Fruit fly (Drosophila melanogaster) whole organism, embryonic: Measurements from ENCODE around the gene Arl5.

ENCODE experiments used
- Abd-B ChIP-seq: fragments of 200-800 bp; sonication (Bioruptor generic); optimal IDR thresholded peaks from 2 replicates; lab custom pipeline; 2018; ENCODE audit warnings: missing biosample characterization, mild to moderate bottlenecking, missing genetic modification characterization, moderate library complexity
- Bdp1 ChIP-seq: fragments of 200-800 bp; sonication (Bioruptor generic); optimal IDR thresholded peaks from 3 replicates; lab custom pipeline; 2016; ENCODE audit warnings: missing biosample characterization, missing genetic modification characterization
- Bgb ChIP-seq: fragments of 200-800 bp; sonication (Bioruptor generic); IDR thresholded peaks from 2 replicates; pipeline ENCODE4 v1.3.6; 2022; ENCODE audit warnings: missing biosample characterization, missing genetic modification characterization; ENCODE audit not compliant: partially characterized antibody
- CG10267 ChIP-seq: fragments of 200-800 bp; sonication (Bioruptor generic); optimal IDR thresholded peaks from 2 replicates; lab custom pipeline; 2018; ENCODE audit warnings: missing biosample characterization, mild to moderate bottlenecking, missing genetic modification characterization, moderate library complexity
- CG10274 ChIP-seq: fragments of 200-800 bp; sonication (Bioruptor generic); optimal IDR thresholded peaks from 3 replicates; lab custom pipeline; 2017; ENCODE audit warnings: missing biosample characterization, mild to moderate bottlenecking, missing genetic modification characterization
- CG10565 ChIP-seq: fragments of 200-800 bp; sonication (Bioruptor generic); optimal IDR thresholded peaks from 3 replicates; lab custom pipeline; 2016; ENCODE audit warnings: missing biosample characterization, mild to moderate bottlenecking, missing genetic modification characterization
- CG10979 ChIP-seq: fragments of 200-800 bp; sonication (Bioruptor generic); optimal IDR thresholded peaks from 2 replicates; lab custom pipeline; 2018; ENCODE audit warnings: missing biosample characterization, mild to moderate bottlenecking, missing genetic modification characterization, moderate library complexity
- CG13296 ChIP-seq: fragments of 200-800 bp; sonication (Bioruptor generic); optimal IDR thresholded peaks from 3 replicates; lab custom pipeline; 2018; ENCODE audit warnings: missing biosample characterization, mild to moderate bottlenecking, missing genetic modification characterization
- CG13775 ChIP-seq: fragments of 200-800 bp; sonication (Bioruptor generic); optimal IDR thresholded peaks from 3 replicates; lab custom pipeline; 2017; ENCODE audit warnings: missing biosample characterization, mild to moderate bottlenecking, missing genetic modification characterization
- CG1792 ChIP-seq: fragments of 200-800 bp; sonication (Bioruptor generic); optimal IDR thresholded peaks from 2 replicates; lab custom pipeline; 2016; ENCODE audit warnings: missing biosample characterization, missing genetic modification characterization
- CG30020 ChIP-seq: fragments of 200-800 bp; optimal IDR thresholded peaks from 2 replicates; lab custom pipeline; 2019; ENCODE audit warnings: missing biosample characterization, mild to moderate bottlenecking, missing genetic modification characterization, moderate library complexity
- CG33557 ChIP-seq: fragments of 200-800 bp; sonication (Bioruptor generic); optimal IDR thresholded peaks from 2 replicates; lab custom pipeline; 2019; ENCODE audit warnings: missing biosample characterization, mild to moderate bottlenecking, missing genetic modification characterization, moderate library complexity
- CG43689 ChIP-seq: fragments of 200-800 bp; sonication (Bioruptor generic); IDR thresholded peaks from 2 replicates; pipeline ENCODE4 v1.3.6; 2022; ENCODE audit warnings: missing biosample characterization, missing genetic modification characterization
- CG6654 ChIP-seq: fragments of 200-800 bp; sonication (Bioruptor generic); optimal IDR thresholded peaks from 2 replicates; lab custom pipeline; 2017; ENCODE audit warnings: missing biosample characterization, mild to moderate bottlenecking, missing genetic modification characterization
- CG7357 ChIP-seq: fragments of 200-800 bp; sonication (Bioruptor generic); IDR thresholded peaks from 3 replicates; pipeline ENCODE4 v1.3.6; 2022; ENCODE audit warnings: missing biosample characterization, missing genetic modification characterization
- CG7556 ChIP-seq: fragments of 200-800 bp; sonication (Bioruptor generic); optimal IDR thresholded peaks from 2 replicates; lab custom pipeline; 2017; ENCODE audit warnings: missing biosample characterization, mild to moderate bottlenecking, missing genetic modification characterization
- CG7987 ChIP-seq: fragments of 200-800 bp; sonication (Bioruptor generic); optimal IDR thresholded peaks from 2 replicates; lab custom pipeline; 2018; ENCODE audit warnings: missing biosample characterization, mild to moderate bottlenecking, missing genetic modification characterization, moderate library complexity
- CG8290 ChIP-seq, 3 experiments: fragments of 200-800 bp; sonication (Bioruptor generic); optimal IDR thresholded peaks; 2 replicates each; lab custom pipeline; 2016 to 2019; ENCODE audit warnings: missing biosample characterization in 3 of 3, missing genetic modification characterization in 3 of 3, mild to moderate bottlenecking in 2 of 3, moderate library complexity in 1 of 3
- CkIIα-i1 ChIP-seq: fragments of 200-800 bp; sonication (Bioruptor generic); IDR thresholded peaks from 2 replicates; pipeline ENCODE4 v1.3.6; 2022; ENCODE audit warnings: missing biosample characterization, missing genetic modification characterization
- Doc2 ChIP-seq: fragments of 200-800 bp; sonication (Bioruptor generic); IDR thresholded peaks from 2 replicates; pipeline ENCODE4 v1.3.6; 2022; ENCODE audit warnings: missing biosample characterization, missing genetic modification characterization
- Dref ChIP-seq: fragments of 200-800 bp; sonication (Bioruptor generic); IDR thresholded peaks from 2 replicates; pipeline ENCODE4 v1.3.6; 2022; ENCODE audit warnings: missing biosample characterization, missing genetic modification characterization
- Elba2 ChIP-seq: fragments of 200-800 bp; sonication (Bioruptor generic); optimal IDR thresholded peaks from 3 replicates; lab custom pipeline; 2016; ENCODE audit warnings: missing biosample characterization, missing genetic modification characterization
- Fer1 ChIP-seq: fragments of 200-800 bp; sonication (Bioruptor generic); optimal IDR thresholded peaks from 2 replicates; lab custom pipeline; 2017; ENCODE audit warnings: missing biosample characterization, mild to moderate bottlenecking, missing genetic modification characterization
- NC2α ChIP-seq: fragments of 200-800 bp; sonication (Bioruptor generic); optimal IDR thresholded peaks from 2 replicates; lab custom pipeline; 2016; ENCODE audit warnings: missing biosample characterization, missing genetic modification characterization
- NC2β ChIP-seq: fragments of 200-800 bp; sonication (Bioruptor generic); optimal IDR thresholded peaks from 2 replicates; lab custom pipeline; 2016; ENCODE audit warnings: missing biosample characterization, missing genetic modification characterization
- NfI ChIP-seq: fragments of 200-800 bp; sonication (Bioruptor generic); optimal IDR thresholded peaks from 3 replicates; lab custom pipeline; 2018; ENCODE audit warnings: missing biosample characterization, mild to moderate bottlenecking, missing genetic modification characterization, moderate library complexity
- Poxn ChIP-seq: fragments of 200-800 bp; sonication (Bioruptor generic); IDR thresholded peaks from 2 replicates; pipeline ENCODE4 v1.3.6; 2022; ENCODE audit warnings: missing biosample characterization, missing genetic modification characterization
- Ravus ChIP-seq: fragments of 200-800 bp; sonication (Bioruptor generic); IDR thresholded peaks from 2 replicates; pipeline ENCODE4 v1.3.6; 2022; ENCODE audit warnings: missing biosample characterization, missing genetic modification characterization
- Spps ChIP-seq: fragments of 200-800 bp; sonication (Bioruptor generic); optimal IDR thresholded peaks from 2 replicates; lab custom pipeline; 2018; ENCODE audit warnings: missing biosample characterization, mild to moderate bottlenecking, missing genetic modification characterization
- Sry-δ ChIP-seq: fragments of 200-800 bp; sonication (Bioruptor generic); optimal IDR thresholded peaks from 2 replicates; lab custom pipeline; 2016; ENCODE audit warnings: missing biosample characterization, missing genetic modification characterization
- ap ChIP-seq: fragments of 200-800 bp; sonication (Bioruptor generic); IDR thresholded peaks from 2 replicates; pipeline ENCODE4 v1.3.6; 2022; ENCODE audit warnings: missing biosample characterization, missing genetic modification characterization
- corto ChIP-seq: fragments of 200-800 bp; sonication (Bioruptor generic); optimal IDR thresholded peaks from 2 replicates; lab custom pipeline; 2016; ENCODE audit warnings: missing biosample characterization, mild to moderate bottlenecking, missing genetic modification characterization, moderate library complexity
- disco-r ChIP-seq: fragments of 200-800 bp; sonication (Bioruptor generic); optimal IDR thresholded peaks from 2 replicates; lab custom pipeline; 2016; ENCODE audit warnings: missing biosample characterization, missing genetic modification characterization
- dysf ChIP-seq: fragments of 200-800 bp; sonication (Bioruptor generic); IDR thresholded peaks from 3 replicates; pipeline ENCODE4 v1.3.6; 2022; ENCODE audit warnings: missing biosample characterization, missing genetic modification characterization
- eve ChIP-seq, 2 experiments: fragments of >200 bp; optimal IDR thresholded peaks; 2 replicates each; lab custom pipeline; 2017; ENCODE audit warnings: missing biosample characterization in 2 of 2, missing genetic modification characterization in 2 of 2
- exex ChIP-seq: fragments of 200-800 bp; sonication (Bioruptor generic); optimal IDR thresholded peaks from 4 replicates; lab custom pipeline; 2018; ENCODE audit warnings: missing biosample characterization, mild to moderate bottlenecking, missing genetic modification characterization, moderate library complexity
- gfzf ChIP-seq: fragments of 200-800 bp; sonication (Bioruptor generic); optimal IDR thresholded peaks from 2 replicates; lab custom pipeline; 2016; ENCODE audit warnings: missing biosample characterization, mild to moderate bottlenecking, missing genetic modification characterization, moderate library complexity
- hkb ChIP-seq, 2 experiments: fragments of 200-800 bp in 1 of 2; fragments of >200 bp in 1 of 2; sonication (Bioruptor generic) in 1 of 2; IDR thresholded peaks in 1 of 2; optimal IDR thresholded peaks in 1 of 2; 2 replicates each; pipeline versions ENCODE4 v1.3.6 to Lab custom; 2017 to 2022; ENCODE audit warnings: missing biosample characterization in 1 of 2, missing genetic modification characterization in 1 of 2
- lbe ChIP-seq: fragments of 200-800 bp; sonication (Bioruptor generic); optimal IDR thresholded peaks from 2 replicates; lab custom pipeline; 2016; ENCODE audit warnings: missing biosample characterization, mild to moderate bottlenecking, missing genetic modification characterization
- lola ChIP-seq, 3 experiments: fragments of >200 bp in 2 of 3; fragments of 200-800 bp in 1 of 3; sonication (Bioruptor generic) in 1 of 3; optimal IDR thresholded peaks; 2 replicates each; lab custom pipeline; 2017 to 2019; ENCODE audit warnings: missing biosample characterization in 3 of 3, missing genetic modification characterization in 3 of 3, mild to moderate bottlenecking in 1 of 3, moderate library complexity in 1 of 3
- pnt ChIP-seq: fragments of 200-800 bp; sonication (Bioruptor generic); optimal IDR thresholded peaks from 3 replicates; lab custom pipeline; 2016; ENCODE audit warnings: missing biosample characterization, missing genetic modification characterization
- ranshi ChIP-seq: fragments of 200-800 bp; sonication (Bioruptor generic); IDR thresholded peaks from 2 replicates; pipeline ENCODE4 v1.3.6; 2022; ENCODE audit warnings: missing biosample characterization, missing genetic modification characterization
- schlank ChIP-seq: fragments of 200-800 bp; sonication (Bioruptor generic); optimal IDR thresholded peaks from 2 replicates; lab custom pipeline; 2018; ENCODE audit warnings: missing biosample characterization, mild to moderate bottlenecking, missing genetic modification characterization
- sima ChIP-seq: fragments of 200-800 bp; sonication (Bioruptor generic); optimal IDR thresholded peaks from 2 replicates; lab custom pipeline; 2016; ENCODE audit warnings: missing biosample characterization, missing genetic modification characterization
- slou ChIP-seq: fragments of 200-800 bp; sonication (Bioruptor generic); optimal IDR thresholded peaks from 3 replicates; lab custom pipeline; 2016; ENCODE audit warnings: missing biosample characterization, missing genetic modification characterization
- tap ChIP-seq: fragments of 200-800 bp; optimal IDR thresholded peaks from 3 replicates; lab custom pipeline; 2019; ENCODE audit warnings: missing biosample characterization, mild to moderate bottlenecking, missing genetic modification characterization, moderate library complexity
- unpg ChIP-seq: fragments of 200-800 bp; sonication (Bioruptor generic); optimal IDR thresholded peaks from 3 replicates; lab custom pipeline; 2018; ENCODE audit warnings: missing biosample characterization, mild to moderate bottlenecking, missing genetic modification characterization, moderate library complexity

Arl5 gene

dm6 chr3L:8299224-8300130 lies at the start of gene Arl5, which contains the start of gene CG13671 (continued):
- TF ChIP-seq CG6654 (GFP tag; lab: Kevin White, UChicago) = no peak
- peak; percentile 54 for TF ChIP-seq CG1792 (GFP tag; lab: Kevin White, UChicago)
- TF ChIP-seq Ravus = peak; percentile 24
- peak; percentile 44 for TF ChIP-seq gfzf (GFP tag; lab: Kevin White, UChicago)
- TF ChIP-seq CG7987 (GFP tag; lab: Kevin White, UChicago) = peak; percentile 42
- TF ChIP-seq NfI (GFP tag; lab: Kevin White, UChicago) = peak; percentile 61
- peak; percentile 67 for TF ChIP-seq Bgb (GFP tag; lab: Robert Waterston, UW)
- TF ChIP-seq Doc2 = no peak
- TF ChIP-seq CG10565 (GFP tag; lab: Kevin White, UChicago) = no peak
- TF ChIP-seq Bdp1 (GFP tag; lab: Kevin White, UChicago) = peak; percentile 61
- TF ChIP-seq lbe (GFP tag; lab: Kevin White, UChicago) = peak; percentile 89
- peak; percentile 74 for TF ChIP-seq dysf (GFP tag; lab: Robert Waterston, UW)
- no peak for TF ChIP-seq sima (GFP tag; lab: Kevin White, UChicago)
- TF ChIP-seq CG33557 (GFP tag; lab: Kevin White, UChicago) = peak; percentile 36
- TF ChIP-seq CG10267 (tag; lab: Kevin White, UChicago) = peak; percentile 97
- peak; percentile 13 for TF ChIP-seq NC2α (GFP tag; lab: Kevin White, UChicago)
- TF ChIP-seq Elba2 (GFP tag; lab: Kevin White, UChicago) = peak; percentile 54
- TF ChIP-seq CG10274 (GFP tag; lab: Kevin White, UChicago) = no peak
- peak; percentile 85 for TF ChIP-seq exex
- TF ChIP-seq CG10979 = peak; percentile 62
- peak; percentile 48 for TF ChIP-seq NC2β (GFP tag; lab: Kevin White, UChicago)
- TF ChIP-seq eve (GFP tag; optimal IDR thresholded peaks at IDR 0.05; lab: Kevin White, UChicago) = no peak
- no peak for TF ChIP-seq Poxn (GFP tag; lab: Robert Waterston, UW)
- peak in 2 of 3 experiments; percentile 16 to 60 for TF ChIP-seq lola (GFP tag; optimal IDR thresholded peaks at IDR 0.05; lab: Kevin White, UChicago)
- TF ChIP-seq CG8290 (GFP tag; optimal IDR thresholded peaks at IDR 0.05; lab: Kevin White, UChicago) = peak; percentile 86
- peak in 1 of 2 experiments; percentile 28 for TF ChIP-seq CG8290 (tag; optimal IDR thresholded peaks at IDR 0.05; lab: Kevin White, UChicago)
- TF ChIP-seq CG13296 = peak; percentile 66
- TF ChIP-seq hkb (optimal IDR thresholded peaks at IDR 0.05; lab: Kevin White, UChicago) = no peak
- peak; percentile 73 for TF ChIP-seq hkb (GFP tag; IDR thresholded peaks at IDR 0.05; lab: Robert Waterston, UW)
- TF ChIP-seq CG30020 = peak; percentile 45
- TF ChIP-seq CG7357 (GFP tag; lab: Robert Waterston, UW) = peak; percentile 23; the same call in 1 of the 3 replicates
- TF ChIP-seq Spps (tag; lab: Kevin White, UChicago) = peak; percentile 4
- TF ChIP-seq tap (tag; lab: Kevin White, UChicago) = no peak
- TF ChIP-seq CG13775 = peak; percentile 81
- no peak for TF ChIP-seq schlank (tag; lab: Kevin White, UChicago)
- TF ChIP-seq slou (GFP tag; lab: Kevin White, UChicago) = peak; percentile 79
- peak; percentile 43 for TF ChIP-seq pnt (GFP tag; lab: Kevin White, UChicago)
- peak; percentile 41; the same call in 1 of the 2 replicates for TF ChIP-seq CG43689
- peak; percentile 79 for TF ChIP-seq Abd-B (GFP tag; lab: Kevin White, UChicago)
- TF ChIP-seq Dref (GFP tag; lab: Robert Waterston, UW) = peak; percentile 79
- TF ChIP-seq corto (GFP tag; lab: Kevin White, UChicago) = no peak
- peak; percentile 51 for TF ChIP-seq ap
- TF ChIP-seq CkIIα-i1 (GFP tag; lab: Robert Waterston, UW) = no peak
- TF ChIP-seq Fer1 = peak; percentile 38
- peak; percentile 75 for TF ChIP-seq CG7556 (GFP tag; lab: Kevin White, UChicago)
- TF ChIP-seq ranshi (GFP tag; lab: Robert Waterston, UW) = peak; percentile 82; the same call in 1 of the 2 replicates
- TF ChIP-seq Sry-δ (GFP tag; lab: Kevin White, UChicago) = peak; percentile 68
- no peak for TF ChIP-seq disco-r
- peak; percentile 78 for TF ChIP-seq unpg (GFP tag; lab: Kevin White, UChicago)
